Fruit fly (Drosophila melanogaster) Kc167 (cell line): ENCODE data around the gene CG3032.

Source experiments
- h ChIP-seq: fragments of >200 bp; optimal IDR thresholded peaks from 3 replicates; lab custom pipeline; 2018; ENCODE audit warnings: missing external identifiers
- insv ChIP-seq: fragments of >200 bp; optimal IDR thresholded peaks from 3 replicates; lab custom pipeline; 2018; ENCODE audit warnings: missing external identifiers
- psq ChIP-seq: fragments of >200 bp; optimal IDR thresholded peaks from 2 replicates; lab custom pipeline; 2017; ENCODE audit warnings: missing external identifiers
- ttk ChIP-seq: sonication (Bioruptor generic); optimal IDR thresholded peaks from 2 replicates; lab custom pipeline; 2017; ENCODE audit warnings: missing external identifiers

DNA sequence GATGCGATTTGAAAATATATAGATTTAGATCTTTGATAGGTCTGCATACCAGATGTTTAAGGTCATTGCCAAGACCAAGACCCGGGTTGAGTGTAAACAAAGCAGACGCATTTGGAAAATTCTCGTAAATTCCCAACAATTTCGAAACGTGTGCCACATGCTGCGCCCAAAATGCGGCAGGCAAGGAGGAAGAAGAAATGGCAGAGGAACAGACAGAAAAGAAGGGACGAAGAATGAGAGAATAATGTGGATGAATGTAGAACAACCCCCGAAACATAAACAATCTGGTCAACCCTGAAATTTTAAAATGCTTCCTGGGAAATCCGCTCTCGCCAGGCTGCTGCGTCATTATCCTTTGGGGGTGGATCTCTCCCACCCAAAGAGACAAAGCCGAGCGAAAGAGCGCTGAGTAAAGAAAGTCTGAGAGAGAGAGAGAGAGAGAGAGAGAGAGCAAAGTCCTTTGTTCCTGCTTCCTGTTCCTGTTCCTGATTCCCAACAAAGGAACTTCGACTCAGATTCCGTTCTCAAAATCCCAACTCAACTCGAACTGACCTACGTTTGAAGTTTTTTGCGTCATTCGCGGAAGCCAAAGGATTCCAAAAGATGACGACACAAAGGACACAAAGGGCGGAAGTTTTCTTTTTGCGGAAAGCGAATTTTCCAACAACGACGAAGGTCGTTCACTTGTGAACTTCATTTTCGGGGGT lies 24.9 kb downstream of the CG3032 start:
- TF ChIP-seq insv (no peak), ttk (lab: Kevin White, UChicago) (no peak), h (no peak), psq (lab: Kevin White, UChicago) (no peak)
